Fruit fly (Drosophila melanogaster) whole organism, embryonic: ENCODE data around the gene CG32073.
A peak's percentile ranks its signal among the peaks of the same experiment; 100 is the strongest.

Source experiments
- Asciz ChIP-seq: fragments of 200-800 bp; sonication (Bioruptor generic); optimal IDR thresholded peaks from 2 replicates; lab custom pipeline; 2017; ENCODE audit warnings: missing biosample characterization, mild to moderate bottlenecking, missing genetic modification characterization, missing genetic modification reagents
- Bgb ChIP-seq: fragments of 200-800 bp; sonication (Bioruptor generic); IDR thresholded peaks from 2 replicates; pipeline ENCODE4 v1.3.6; 2022; ENCODE audit warnings: missing biosample characterization, missing genetic modification characterization; ENCODE audit not compliant: partially characterized antibody
- CG10209 ChIP-seq: fragments of 200-800 bp; sonication (Bioruptor generic); optimal IDR thresholded peaks from 3 replicates; lab custom pipeline; 2017; ENCODE audit warnings: missing biosample characterization, mild to moderate bottlenecking, missing genetic modification characterization, missing genetic modification reagents
- CG10274 ChIP-seq: fragments of 200-800 bp; sonication (Bioruptor generic); optimal IDR thresholded peaks from 3 replicates; lab custom pipeline; 2017; ENCODE audit warnings: missing biosample characterization, mild to moderate bottlenecking, missing genetic modification characterization
- CG10462 ChIP-seq: fragments of 200-800 bp; sonication (Bioruptor generic); optimal IDR thresholded peaks from 2 replicates; lab custom pipeline; 2016; ENCODE audit warnings: missing biosample characterization, missing genetic modification characterization
- CG10565 ChIP-seq: fragments of 200-800 bp; sonication (Bioruptor generic); optimal IDR thresholded peaks from 3 replicates; lab custom pipeline; 2016; ENCODE audit warnings: missing biosample characterization, mild to moderate bottlenecking, missing genetic modification characterization
- CG11504 ChIP-seq: fragments of 200-800 bp; sonication (Bioruptor generic); optimal IDR thresholded peaks from 3 replicates; lab custom pipeline; 2019; ENCODE audit warnings: missing biosample characterization, mild to moderate bottlenecking, missing genetic modification characterization, moderate library complexity
- CG11560 ChIP-seq: fragments of 200-800 bp; sonication (Bioruptor generic); IDR thresholded peaks from 3 replicates; pipeline ENCODE4 v1.3.6; 2022; ENCODE audit warnings: missing biosample characterization, missing genetic modification characterization
- CG13775 ChIP-seq: fragments of 200-800 bp; sonication (Bioruptor generic); optimal IDR thresholded peaks from 3 replicates; lab custom pipeline; 2017; ENCODE audit warnings: missing biosample characterization, mild to moderate bottlenecking, missing genetic modification characterization
- CG14710 ChIP-seq: fragments of 200-800 bp; sonication (Bioruptor generic); optimal IDR thresholded peaks from 3 replicates; lab custom pipeline; 2019; ENCODE audit warnings: missing biosample characterization, mild to moderate bottlenecking, missing genetic modification characterization, moderate library complexity
- CG15696 ChIP-seq: fragments of 200-800 bp; sonication (Bioruptor generic); optimal IDR thresholded peaks from 2 replicates; lab custom pipeline; 2019; ENCODE audit warnings: missing biosample characterization, mild to moderate bottlenecking, missing genetic modification characterization, moderate library complexity
- CG18476 ChIP-seq: fragments of 200-800 bp; sonication (Bioruptor generic); optimal IDR thresholded peaks from 2 replicates; lab custom pipeline; 2016; ENCODE audit warnings: missing biosample characterization, mild to moderate bottlenecking, missing genetic modification characterization
- CG2875 ChIP-seq: fragments of 200-800 bp; sonication (Bioruptor generic); optimal IDR thresholded peaks from 2 replicates; lab custom pipeline; 2017; ENCODE audit warnings: missing biosample characterization, mild to moderate bottlenecking, missing genetic modification characterization, missing genetic modification reagents
- CG33213 ChIP-seq: fragments of 200-800 bp; sonication (Bioruptor generic); optimal IDR thresholded peaks from 3 replicates; lab custom pipeline; 2016; ENCODE audit warnings: missing biosample characterization, missing genetic modification characterization
- CG34224 ChIP-seq: fragments of 200-800 bp; sonication (Bioruptor generic); IDR thresholded peaks from 3 replicates; pipeline ENCODE4 v1.3.6; 2022; ENCODE audit warnings: missing biosample characterization, missing genetic modification characterization; ENCODE audit not compliant: partially characterized antibody
- CG34422 ChIP-seq: fragments of 200-800 bp; sonication (Bioruptor generic); IDR thresholded peaks from 3 replicates; pipeline ENCODE4 v1.3.6; 2022; ENCODE audit warnings: missing biosample characterization, missing genetic modification characterization
- CG4328 ChIP-seq: fragments of 200-800 bp; sonication (Bioruptor generic); optimal IDR thresholded peaks from 3 replicates; lab custom pipeline; 2017; ENCODE audit warnings: missing biosample characterization, missing genetic modification reagents, missing genetic modification characterization
- CG5953 ChIP-seq: fragments of 200-800 bp; sonication (Bioruptor generic); IDR thresholded peaks from 2 replicates; pipeline ENCODE4 v1.3.6; 2022; ENCODE audit warnings: missing biosample characterization, missing genetic modification characterization
- CG6683 ChIP-seq: fragments of 200-800 bp; sonication (Bioruptor generic); optimal IDR thresholded peaks from 2 replicates; lab custom pipeline; 2017; ENCODE audit warnings: missing biosample characterization, mild to moderate bottlenecking, missing genetic modification characterization, missing genetic modification reagents
- CG7372 ChIP-seq: fragments of 200-800 bp; sonication (Bioruptor generic); IDR thresholded peaks from 2 replicates; pipeline ENCODE4 v1.3.6; 2022; ENCODE audit warnings: missing biosample characterization, missing genetic modification characterization
- CG7928 ChIP-seq: fragments of 200-800 bp; sonication (Bioruptor generic); optimal IDR thresholded peaks from 2 replicates; lab custom pipeline; 2017; ENCODE audit warnings: missing biosample characterization, mild to moderate bottlenecking, missing genetic modification characterization
- CTCF ChIP-seq: fragments of 200-800 bp; sonication (Bioruptor generic); optimal IDR thresholded peaks from 2 replicates; lab custom pipeline; 2017; ENCODE audit warnings: missing biosample characterization, mild to moderate bottlenecking, missing genetic modification characterization, moderate library complexity
- Drgx ChIP-seq: fragments of 200-800 bp; sonication (Bioruptor generic); IDR thresholded peaks from 2 replicates; pipeline ENCODE4 v1.3.6; 2022; ENCODE audit warnings: missing biosample characterization, missing genetic modification characterization
- Gug ChIP-seq: fragments of 200-800 bp; sonication (Bioruptor generic); IDR thresholded peaks from 4 replicates; pipeline ENCODE4 v1.3.6; 2022; ENCODE audit warnings: missing biosample characterization, missing genetic modification characterization
- Hr39 ChIP-seq: fragments of >200 bp; optimal IDR thresholded peaks from 2 replicates; lab custom pipeline; 2017
- Jarid2 ChIP-seq: fragments of 200-800 bp; sonication (Bioruptor generic); optimal IDR thresholded peaks from 3 replicates; lab custom pipeline; 2017; ENCODE audit warnings: mild to moderate bottlenecking, missing biosample characterization, missing genetic modification reagents, missing genetic modification characterization
- MESR4 ChIP-seq: fragments of 200-800 bp; sonication (Bioruptor generic); optimal IDR thresholded peaks from 2 replicates; lab custom pipeline; 2018; ENCODE audit warnings: missing biosample characterization, mild to moderate bottlenecking, missing genetic modification characterization, moderate library complexity
- Max ChIP-seq: fragments of 200-800 bp; sonication (Bioruptor generic); optimal IDR thresholded peaks from 2 replicates; lab custom pipeline; 2016; ENCODE audit warnings: missing biosample characterization, mild to moderate bottlenecking, missing genetic modification characterization
- Neu2 ChIP-seq: fragments of 200-800 bp; sonication (Bioruptor generic); optimal IDR thresholded peaks from 3 replicates; lab custom pipeline; 2016; ENCODE audit warnings: missing biosample characterization, missing genetic modification characterization, borderline replicate concordance
- PHDP ChIP-seq: fragments of 200-800 bp; sonication (Bioruptor generic); optimal IDR thresholded peaks from 3 replicates; lab custom pipeline; 2018; ENCODE audit warnings: missing biosample characterization, mild to moderate bottlenecking, missing genetic modification characterization, moderate library complexity
- Ptx1 ChIP-seq: fragments of 200-800 bp; sonication (Bioruptor generic); IDR thresholded peaks from 2 replicates; pipeline ENCODE4 v1.3.6; 2022; ENCODE audit warnings: missing biosample characterization, missing genetic modification characterization
- Sin3A ChIP-seq: fragments of >200 bp; optimal IDR thresholded peaks from 2 replicates; lab custom pipeline; 2018
- al ChIP-seq: fragments of 200-800 bp; sonication (Bioruptor generic); IDR thresholded peaks from 2 replicates; pipeline ENCODE4 v1.3.6; 2022; ENCODE audit warnings: missing biosample characterization, missing genetic modification characterization
- ase ChIP-seq: fragments of 200-800 bp; sonication (Bioruptor generic); IDR thresholded peaks from 3 replicates; pipeline ENCODE4 v1.3.6; 2022; ENCODE audit warnings: missing biosample characterization, missing genetic modification characterization
- bbx ChIP-seq: fragments of 200-800 bp; sonication (Bioruptor generic); IDR thresholded peaks from 2 replicates; pipeline ENCODE4 v1.3.6; 2022; ENCODE audit warnings: missing biosample characterization, missing genetic modification characterization; ENCODE audit not compliant: partially characterized antibody
- bsh ChIP-seq, 2 experiments: fragments of 200-800 bp; sonication (Bioruptor generic); optimal IDR thresholded peaks; 2 replicates each; lab custom pipeline; 2017 to 2018; ENCODE audit warnings: mild to moderate bottlenecking in 2 of 2, missing biosample characterization in 2 of 2, missing genetic modification characterization in 2 of 2, moderate library complexity in 1 of 2
- cad ChIP-seq: fragments of >200 bp; optimal IDR thresholded peaks from 2 replicates; lab custom pipeline; 2017; ENCODE audit warnings: missing biosample characterization, missing genetic modification characterization
- crc ChIP-seq: fragments of 200-800 bp; sonication (Bioruptor generic); optimal IDR thresholded peaks from 2 replicates; lab custom pipeline; 2016; ENCODE audit warnings: missing biosample characterization, missing genetic modification characterization
- crp ChIP-seq, 2 experiments: fragments of 200-800 bp; sonication (Bioruptor generic); optimal IDR thresholded peaks; 2 replicates in 1 of 2; 3 replicates in 1 of 2; lab custom pipeline; 2017; ENCODE audit warnings: missing biosample characterization in 2 of 2, missing genetic modification characterization in 2 of 2, mild to moderate bottlenecking in 1 of 2, moderate library complexity in 1 of 2
- en ChIP-seq: fragments of 200-800 bp; sonication (Bioruptor generic); optimal IDR thresholded peaks from 2 replicates; lab custom pipeline; 2016; ENCODE audit warnings: missing biosample characterization, missing genetic modification characterization
- eve ChIP-seq, 2 experiments: fragments of >200 bp; optimal IDR thresholded peaks; 2 replicates each; lab custom pipeline; 2017; ENCODE audit warnings: missing biosample characterization in 2 of 2, missing genetic modification characterization in 2 of 2
- ftz-f1 ChIP-seq: fragments of 200-800 bp; sonication (Bioruptor generic); optimal IDR thresholded peaks from 2 replicates; lab custom pipeline; 2016; ENCODE audit warnings: missing biosample characterization, missing genetic modification characterization
- gt ChIP-seq: fragments of 200-800 bp; sonication (Bioruptor generic); IDR thresholded peaks from 2 replicates; pipeline ENCODE4 v1.3.6; 2022; ENCODE audit warnings: missing biosample characterization, missing genetic modification characterization
- knrl ChIP-seq: fragments of 200-800 bp; sonication (Bioruptor generic); IDR thresholded peaks from 3 replicates; pipeline ENCODE4 v1.3.6; 2022; ENCODE audit warnings: missing biosample characterization, missing genetic modification characterization; ENCODE audit not compliant: partially characterized antibody
- lab ChIP-seq: fragments of 200-800 bp; sonication (Bioruptor generic); optimal IDR thresholded peaks from 3 replicates; lab custom pipeline; 2017; ENCODE audit warnings: missing biosample characterization, missing genetic modification characterization, mild to moderate bottlenecking, moderate library complexity, missing genetic modification reagents
- run ChIP-seq: fragments of 200-800 bp; sonication (Bioruptor generic); optimal IDR thresholded peaks from 3 replicates; lab custom pipeline; 2018; ENCODE audit warnings: missing biosample characterization, mild to moderate bottlenecking, missing genetic modification characterization
- sens-2 ChIP-seq: fragments of 200-800 bp; sonication (Bioruptor generic); IDR thresholded peaks from 2 replicates; pipeline ENCODE4 v1.3.6; 2022; ENCODE audit warnings: missing biosample characterization, missing genetic modification characterization
- sqz ChIP-seq: fragments of 200-800 bp; sonication (Bioruptor generic); optimal IDR thresholded peaks from 3 replicates; lab custom pipeline; 2018; ENCODE audit warnings: missing biosample characterization, mild to moderate bottlenecking, missing genetic modification characterization
- sr ChIP-seq: fragments of 200-800 bp; sonication (Bioruptor generic); IDR thresholded peaks from 3 replicates; pipeline ENCODE4 v1.3.6; 2022; ENCODE audit warnings: missing biosample characterization, missing genetic modification characterization
- tna ChIP-seq: fragments of 200-800 bp; sonication (Bioruptor generic); IDR thresholded peaks from 2 replicates; pipeline ENCODE4 v1.3.6; 2022; ENCODE audit warnings: missing biosample characterization, missing genetic modification characterization; ENCODE audit not compliant: partially characterized antibody

The CG32073 gene

DNA sequence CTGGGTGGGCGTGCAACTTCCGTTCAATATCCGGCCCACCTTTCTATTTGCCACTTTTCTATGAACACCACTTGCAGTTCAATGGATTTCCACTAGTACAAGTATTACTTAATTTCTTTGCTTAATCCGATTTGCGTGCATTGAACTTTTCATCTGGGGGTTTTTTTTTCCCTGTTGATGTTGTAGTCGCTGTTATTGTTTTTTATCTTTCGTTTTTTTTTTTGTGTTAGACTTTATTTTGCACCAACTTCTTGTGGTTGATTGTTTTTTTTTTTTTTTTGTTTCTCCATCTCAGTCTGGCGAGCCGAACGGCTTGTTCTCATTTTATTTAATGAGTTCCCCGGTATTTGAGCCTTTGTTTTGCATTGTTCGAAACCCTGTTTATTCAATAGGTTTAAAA, 29.0 kb upstream of the CG32073 start:
- no peak for TF ChIP-seq sr (GFP tag; lab: Robert Waterston, UW)
- TF ChIP-seq eve (GFP tag; optimal IDR thresholded peaks at IDR 0.05; lab: Kevin White, UChicago), result peak in 1 of 2 experiments; percentile 62
- TF ChIP-seq bsh (GFP tag; optimal IDR thresholded peaks at IDR 0.05; lab: Kevin White, UChicago), result peak in 1 of 2 experiments; percentile 2

dm6 chr3L:11135846-11136245, 28.5 kb upstream of the CG32073 start, which contains the start of gene IRSp53:
TSS of gene IRSp53 (plus strand) at chr3L:11136049.
- TF ChIP-seq CG13775 (GFP tag; lab: Kevin White, UChicago), result no peak
- TF ChIP-seq CG10462 (GFP tag; lab: Kevin White, UChicago), result no peak
- no peak for TF ChIP-seq sens-2 (GFP tag; lab: Robert Waterston, UW)
- no peak for TF ChIP-seq ase
- no peak for TF ChIP-seq crp (GFP tag; optimal IDR thresholded peaks at IDR 0.05; lab: Kevin White, UChicago)
- TF ChIP-seq Bgb (GFP tag; lab: Robert Waterston, UW), result 0 out of 2 replicates have a peak, but pooled peaks have one; percentile 17
- no peak for TF ChIP-seq Sin3A (lab: Kevin White, UChicago)
- TF ChIP-seq CG7928, result no peak
- TF ChIP-seq knrl (GFP tag; lab: Robert Waterston, UW), result no peak
- no peak for TF ChIP-seq Asciz (GFP tag; lab: Kevin White, UChicago)
- TF ChIP-seq PHDP (tag; lab: Kevin White, UChicago), result no peak
- no peak for TF ChIP-seq Hr39 (lab: Kevin White, UChicago)
- TF ChIP-seq Gug (GFP tag; lab: Robert Waterston, UW), result no peak
- TF ChIP-seq Neu2 (GFP tag; lab: Kevin White, UChicago), result no peak
- no peak for TF ChIP-seq run (tag; lab: Kevin White, UChicago)
- no peak for TF ChIP-seq CG10209
- no peak for TF ChIP-seq CG11560
- TF ChIP-seq CG14710 (tag; lab: Kevin White, UChicago), result no peak
- TF ChIP-seq cad (GFP tag; lab: Kevin White, UChicago), result no peak
- TF ChIP-seq Jarid2 (GFP tag; lab: Kevin White, UChicago), result peak; percentile 79
- no peak for TF ChIP-seq Max
- no peak for TF ChIP-seq CG4328 (GFP tag; lab: Kevin White, UChicago)
- no peak for TF ChIP-seq CG33213 (GFP tag; lab: Kevin White, UChicago)
- no peak for TF ChIP-seq CG2875 (GFP tag; lab: Kevin White, UChicago)
- no peak for TF ChIP-seq bbx (GFP tag; lab: Robert Waterston, UW)
- no peak for TF ChIP-seq MESR4
- no peak for TF ChIP-seq CG5953 (GFP tag; lab: Robert Waterston, UW)
- TF ChIP-seq crc, result no peak
- 0 out of 2 replicates have a peak, but pooled peaks have one; percentile 5 for TF ChIP-seq Drgx (GFP tag; lab: Robert Waterston, UW)
- no peak for TF ChIP-seq CG7372 (GFP tag; lab: Robert Waterston, UW)
- TF ChIP-seq CTCF, result peak; percentile 77
- no peak for TF ChIP-seq CG18476 (GFP tag; lab: Kevin White, UChicago)
- TF ChIP-seq CG6683, result no peak
- no peak for TF ChIP-seq lab (GFP tag; lab: Kevin White, UChicago)
- no peak for TF ChIP-seq CG11504
- TF ChIP-seq CG34422 (GFP tag; lab: Robert Waterston, UW), result no peak
- TF ChIP-seq Ptx1 (GFP tag; lab: Robert Waterston, UW), result no peak
- TF ChIP-seq en, result no peak
- no peak for TF ChIP-seq CG34224 (GFP tag; lab: Robert Waterston, UW)
- no peak for TF ChIP-seq ftz-f1 (GFP tag; lab: Kevin White, UChicago)
- no peak for TF ChIP-seq al (GFP tag; lab: Robert Waterston, UW)
- TF ChIP-seq sqz (GFP tag; lab: Kevin White, UChicago), result peak; percentile 37
- no peak for TF ChIP-seq gt (GFP tag; lab: Robert Waterston, UW)
- TF ChIP-seq tna (GFP tag; lab: Robert Waterston, UW), result peak; percentile 38; the same call in 1 of the 2 replicates
- no peak for TF ChIP-seq CG10565 (GFP tag; lab: Kevin White, UChicago)
- no peak for TF ChIP-seq CG15696 (tag; lab: Kevin White, UChicago)
- no peak for TF ChIP-seq CG10274 (GFP tag; lab: Kevin White, UChicago)
